Worm (Caenorhabditis elegans) whole organism, L4 larva: Measurements from ENCODE around the gene rcan-1.

Source experiments
- D1046.2 ChIP-seq: fragments of 200-800 bp; sonication (Bioruptor generic); IDR thresholded peaks from 2 replicates; pipeline ENCODE4 v1.3.6; 2022; ENCODE audit warnings: missing genetic modification characterization, missing compliant biosample characterization
- F37D6.2 ChIP-seq: sonication (generic microtip); optimal IDR thresholded peaks from 2 replicates; lab custom pipeline; 2016; ENCODE audit warnings: mild to moderate bottlenecking, missing genetic modification characterization, missing compliant biosample characterization
- F49E8.2 ChIP-seq: sonication (generic microtip); optimal IDR thresholded peaks from 2 replicates; lab custom pipeline; 2016; ENCODE audit warnings: missing compliant biosample characterization, mild to moderate bottlenecking, missing genetic modification characterization, borderline replicate concordance
- R02D3.7 ChIP-seq: fragments of 150-350 bp; sonication (generic microtip); optimal IDR thresholded peaks from 3 replicates; lab custom pipeline; 2014; ENCODE audit warnings: missing biosample characterization, missing genetic modification characterization
- T20F7.1 ChIP-seq: fragments of 200-800 bp; sonication (Bioruptor generic); optimal IDR thresholded peaks from 2 replicates; lab custom pipeline; 2018; ENCODE audit warnings: mild to moderate bottlenecking, missing genetic modification characterization, missing compliant biosample characterization
- T26A8.4 ChIP-seq: fragments of 200-800 bp; sonication (Bioruptor generic); IDR thresholded peaks from 2 replicates; pipeline ENCODE4 v1.3.6; 2022; ENCODE audit warnings: missing genetic modification characterization, missing compliant biosample characterization
- Y105C5A.15 ChIP-seq: fragments of 200-800 bp; sonication (Bioruptor generic); IDR thresholded peaks from 2 replicates; pipeline ENCODE4 v1.3.6; 2022; ENCODE audit warnings: missing genetic modification characterization, missing compliant biosample characterization
- Y48G9A.11 ChIP-seq: fragments of 200-800 bp; sonication (Bioruptor generic); IDR thresholded peaks from 2 replicates; pipeline ENCODE4 v1.3.6; 2022; ENCODE audit warnings: missing genetic modification reagents, missing genetic modification characterization, missing compliant biosample characterization
- Y75B8A.6 ChIP-seq: fragments of 200-800 bp; sonication (Bioruptor generic); IDR thresholded peaks from 2 replicates; pipeline ENCODE4 v1.3.6; 2022; ENCODE audit warnings: missing genetic modification reagents, missing genetic modification characterization, missing compliant biosample characterization
- ZK337.2 ChIP-seq: fragments of 200-800 bp; sonication (Bioruptor generic); IDR thresholded peaks from 2 replicates; pipeline ENCODE4 v1.3.6; 2022; ENCODE audit warnings: missing genetic modification reagents, missing genetic modification characterization, missing compliant biosample characterization
- ZK546.5 ChIP-seq, 2 experiments: sonication (generic microtip); optimal IDR thresholded peaks; 2 replicates each; lab custom pipeline; 2017; ENCODE audit warnings: missing biosample characterization in 2 of 2, missing genetic modification characterization in 2 of 2
- ama-1 ChIP-seq: fragments of 150-350 bp; optimal IDR thresholded peaks from 2 replicates; lab custom pipeline; 2014; ENCODE audit warnings: inconsistent platforms, mixed read lengths
- arid-1 ChIP-seq: fragments of 200-800 bp; sonication (Bioruptor generic); conservative IDR thresholded peaks from 2 replicates; pipeline ENCODE4 v1.3.6; 2022; ENCODE audit warnings: missing genetic modification reagents, missing genetic modification characterization, missing compliant biosample characterization
- cey-2 ChIP-seq: sonication (generic microtip); optimal IDR thresholded peaks from 3 replicates; lab custom pipeline; 2017; ENCODE audit warnings: missing genetic modification characterization, mild to moderate bottlenecking, missing compliant biosample characterization, antibody characterized with exemption, borderline replicate concordance; ENCODE audit not compliant: insufficient read depth
- daf-16 ChIP-seq, 3 experiments: sonication (generic microtip); optimal IDR thresholded peaks; 2 replicates each; lab custom pipeline; 2016 to 2017; ENCODE audit warnings: missing genetic modification characterization in 3 of 3, missing genetic modification reagents in 3 of 3, mild to moderate bottlenecking in 2 of 3, missing compliant biosample characterization in 2 of 3, missing biosample characterization in 1 of 3, moderate library complexity in 1 of 3
- daf-8 ChIP-seq: fragments of 200-800 bp; sonication (Bioruptor generic); IDR thresholded peaks from 2 replicates; pipeline ENCODE4 v1.3.6; 2022; ENCODE audit warnings: missing genetic modification characterization, missing compliant biosample characterization
- dmd-8 ChIP-seq: fragments of 200-800 bp; sonication (Bioruptor generic); IDR thresholded peaks from 2 replicates; pipeline ENCODE4 v1.3.6; 2022; ENCODE audit warnings: missing genetic modification characterization, missing compliant biosample characterization
- dmd-9 ChIP-seq: fragments of 200-800 bp; sonication (Bioruptor generic); IDR thresholded peaks from 2 replicates; pipeline ENCODE4 v1.3.6; 2022; ENCODE audit warnings: missing genetic modification reagents, missing genetic modification characterization, missing compliant biosample characterization
- dpl-1 ChIP-seq: fragments of 150-350 bp; optimal IDR thresholded peaks from 2 replicates; lab custom pipeline; 2014; ENCODE audit warnings: missing biosample characterization, missing genetic modification reagents, missing genetic modification characterization
- duxl-1 ChIP-seq: sonication (generic microtip); optimal IDR thresholded peaks from 2 replicates; lab custom pipeline; 2016; ENCODE audit warnings: mild to moderate bottlenecking, missing genetic modification characterization, moderate library complexity, missing compliant biosample characterization; ENCODE audit not compliant: poor library complexity
- dve-1 ChIP-seq: sonication (generic microtip); optimal IDR thresholded peaks from 2 replicates; lab custom pipeline; 2017; ENCODE audit warnings: antibody characterized with exemption, mild to moderate bottlenecking, missing genetic modification characterization, missing compliant biosample characterization; ENCODE audit not compliant: insufficient read depth
- gei-8 ChIP-seq: fragments of 200-800 bp; sonication (Bioruptor generic); optimal IDR thresholded peaks from 2 replicates; lab custom pipeline; 2018; ENCODE audit warnings: mild to moderate bottlenecking, missing genetic modification characterization, missing compliant biosample characterization
- hif-1 ChIP-seq, 2 experiments: sonication (generic microtip); optimal IDR thresholded peaks; 2 replicates each; lab custom pipeline; 2016 to 2017; ENCODE audit warnings: missing compliant biosample characterization in 2 of 2, missing genetic modification characterization in 2 of 2, missing genetic modification reagents in 2 of 2, missing genotype in 2 of 2, mild to moderate bottlenecking in 1 of 2
- jun-1 ChIP-seq: fragments of 150-350 bp; optimal IDR thresholded peaks from 2 replicates; lab custom pipeline; 2014; ENCODE audit warnings: missing biosample characterization, missing genetic modification reagents, missing genetic modification characterization
- lim-7 ChIP-seq: fragments of 200-800 bp; sonication (Bioruptor generic); IDR thresholded peaks from 2 replicates; pipeline ENCODE4 v1.3.6; 2022; ENCODE audit warnings: missing genetic modification characterization, missing compliant biosample characterization
- lin-15B ChIP-seq: fragments of 150-350 bp; sonication (generic microtip); optimal IDR thresholded peaks from 3 replicates; lab custom pipeline; 2014; ENCODE audit warnings: missing biosample characterization, missing genetic modification characterization
- lin-29 ChIP-seq: fragments of 200-800 bp; sonication (Bioruptor generic); IDR thresholded peaks from 2 replicates; pipeline ENCODE4 v1.3.6; 2022; ENCODE audit warnings: missing genetic modification reagents, missing genetic modification characterization, missing compliant biosample characterization
- lsy-2 ChIP-seq, 2 experiments: fragments of 150-350 bp in 1 of 2; sonication (generic microtip) in 1 of 2; optimal IDR thresholded peaks; 2 replicates each; lab custom pipeline; 2014 to 2017; ENCODE audit warnings: missing biosample characterization in 2 of 2, missing genetic modification characterization in 2 of 2
- mep-1 ChIP-seq: fragments of 150-350 bp; sonication (generic microtip); optimal IDR thresholded peaks from 3 replicates; lab custom pipeline; 2014; ENCODE audit warnings: missing biosample characterization, missing genetic modification characterization
- mes-2 ChIP-seq: sonication (generic microtip); optimal IDR thresholded peaks from 2 replicates; lab custom pipeline; 2016; ENCODE audit warnings: missing genotype, mild to moderate bottlenecking, missing genetic modification characterization, missing compliant biosample characterization; ENCODE audit not compliant: poor library complexity, severe bottlenecking
- nhr-111 ChIP-seq: fragments of 200-800 bp; sonication (Bioruptor generic); optimal IDR thresholded peaks from 2 replicates; lab custom pipeline; 2018; ENCODE audit warnings: mild to moderate bottlenecking, missing genetic modification characterization, missing compliant biosample characterization
- nhr-25 ChIP-seq: sonication (generic microtip); optimal IDR thresholded peaks from 2 replicates; lab custom pipeline; 2017; ENCODE audit warnings: missing genetic modification characterization, mild to moderate bottlenecking, missing compliant biosample characterization, antibody characterized with exemption, moderate library complexity, borderline replicate concordance; ENCODE audit not compliant: insufficient read depth
- nhr-41 ChIP-seq: fragments of 200-800 bp; sonication (Bioruptor generic); IDR thresholded peaks from 2 replicates; pipeline ENCODE4 v1.3.6; 2022; ENCODE audit warnings: missing genetic modification reagents, missing genetic modification characterization, missing compliant biosample characterization
- nhr-42 ChIP-seq: fragments of 200-800 bp; sonication (Bioruptor generic); IDR thresholded peaks from 2 replicates; pipeline ENCODE4 v1.3.6; 2022; ENCODE audit warnings: missing genetic modification characterization, missing compliant biosample characterization
- nhr-48 ChIP-seq: sonication (generic microtip); optimal IDR thresholded peaks from 2 replicates; lab custom pipeline; 2016; ENCODE audit warnings: mild to moderate bottlenecking, missing genetic modification characterization, missing compliant biosample characterization
- pqm-1 ChIP-seq: sonication (generic microtip); optimal IDR thresholded peaks from 2 replicates; lab custom pipeline; 2017; ENCODE audit warnings: missing biosample characterization, missing genetic modification characterization
- saeg-2 ChIP-seq: fragments of 200-800 bp; sonication (Bioruptor generic); IDR thresholded peaks from 2 replicates; pipeline ENCODE4 v1.3.6; 2022; ENCODE audit warnings: missing genetic modification reagents, missing genetic modification characterization, missing compliant biosample characterization
- sdz-12 ChIP-seq: fragments of 200-800 bp; sonication (Bioruptor generic); optimal IDR thresholded peaks from 2 replicates; lab custom pipeline; 2018; ENCODE audit warnings: mild to moderate bottlenecking, missing genetic modification characterization, missing compliant biosample characterization
- skn-1 ChIP-seq: fragments of 150-350 bp; optimal IDR thresholded peaks from 2 replicates; lab custom pipeline; 2014; ENCODE audit warnings: missing biosample characterization, missing genetic modification characterization
- snpc-4 ChIP-seq: fragments of 150-350 bp; optimal IDR thresholded peaks from 2 replicates; lab custom pipeline; 2014; ENCODE audit warnings: missing biosample characterization, missing genetic modification characterization
- spr-3 ChIP-seq: fragments of 200-800 bp; sonication (Bioruptor generic); optimal IDR thresholded peaks from 2 replicates; lab custom pipeline; 2018; ENCODE audit warnings: mild to moderate bottlenecking, missing genetic modification characterization, missing compliant biosample characterization
- vab-7 ChIP-seq: fragments of 200-800 bp; sonication (Bioruptor generic); IDR thresholded peaks from 2 replicates; pipeline ENCODE4 v1.3.6; 2022; ENCODE audit warnings: missing genetic modification reagents, missing genetic modification characterization, missing compliant biosample characterization
- zag-1 ChIP-seq: fragments of 150-350 bp; optimal IDR thresholded peaks from 2 replicates; lab custom pipeline; 2014; ENCODE audit warnings: missing biosample characterization, missing genetic modification characterization
- zfp-3 ChIP-seq: fragments of 200-800 bp; sonication (Bioruptor generic); conservative IDR thresholded peaks from 2 replicates; pipeline ENCODE4 v1.3.6; 2022; ENCODE audit warnings: missing genetic modification reagents, missing genetic modification characterization, missing compliant biosample characterization
- zip-11 ChIP-seq: fragments of 200-800 bp; sonication (Bioruptor generic); IDR thresholded peaks from 2 replicates; pipeline ENCODE4 v1.3.6; 2022; ENCODE audit warnings: missing genetic modification characterization, missing compliant biosample characterization
- ztf-11 ChIP-seq: fragments of 150-350 bp; optimal IDR thresholded peaks from 2 replicates; lab custom pipeline; 2014; ENCODE audit warnings: missing biosample characterization, missing genetic modification characterization

rcan-1 gene

ce11 chrIII:5727827-5728226 is 43.9 kb upstream of the rcan-1 start, which contains the start of gene egg-1 (continued):
- TF ChIP-seq duxl-1 (tag; lab: Kevin White, UChicago) = no peak
- no peak for TF ChIP-seq daf-16 (GFP tag; optimal IDR thresholded peaks at IDR 0.05; lab: Kevin White, UChicago)
- no peak for TF ChIP-seq daf-16 (tag; optimal IDR thresholded peaks at IDR 0.05; lab: Kevin White, UChicago)
- TF ChIP-seq sdz-12 (GFP tag; lab: Kevin White, UChicago) = no peak
- no peak for TF ChIP-seq zfp-3 (GFP tag; lab: Robert Waterston, UW)
- no peak for TF ChIP-seq T26A8.4 (GFP tag; lab: Robert Waterston, UW)
- no peak for TF ChIP-seq skn-1
- no peak for TF ChIP-seq nhr-41
- peak; percentile 91 for TF ChIP-seq F49E8.2 (tag; lab: Kevin White, UChicago)
- peak; percentile 78 for TF ChIP-seq Y48G9A.11
- no peak for TF ChIP-seq vab-7 (GFP tag; lab: Robert Waterston, UW)
- TF ChIP-seq Y105C5A.15 (GFP tag; lab: Robert Waterston, UW) = no peak
- TF ChIP-seq snpc-4 (tag; lab: Kevin White, UChicago) = no peak
- TF ChIP-seq daf-8 = no peak

DNA sequence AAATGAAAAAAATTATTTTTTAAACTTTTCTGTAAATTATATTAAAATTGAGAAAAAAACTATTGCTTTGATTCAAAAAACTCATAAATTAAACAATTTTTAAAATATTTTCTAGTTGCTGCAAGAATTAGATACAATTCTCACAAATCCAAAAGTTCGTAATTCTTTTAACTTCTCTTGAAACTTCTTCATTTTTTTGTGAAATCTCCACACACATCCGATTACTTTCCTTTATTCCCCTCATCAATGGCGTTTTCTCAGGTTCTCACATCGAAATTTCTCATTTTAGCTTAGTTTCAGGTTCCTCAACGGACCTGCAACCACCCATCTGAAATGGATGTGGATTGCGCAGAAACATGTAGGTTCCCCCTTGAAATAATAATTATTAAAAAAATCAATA is 38.7 kb upstream of the rcan-1 start, which contains the start of gene wrm-1:
wrm-1 (plus strand) TSS at position 301 of the 400 bp plus-strand sequence.
- TF ChIP-seq mes-2 (tag; lab: Kevin White, UChicago) (no peak), dmd-8 (no peak), nhr-111 (GFP tag; lab: Kevin White, UChicago) (no peak)
- TF ChIP-seq, all 104 proteins: peak for 0

ce11 chrIII:5721888-5722287 is 38.0 kb upstream of the rcan-1 start:
- no peak for TF ChIP-seq F37D6.2
- peak; percentile 89 for TF ChIP-seq ZK337.2 (GFP tag; lab: Robert Waterston, UW)
- no peak for TF ChIP-seq saeg-2 (GFP tag; lab: Robert Waterston, UW)
- TF ChIP-seq D1046.2 (GFP tag; lab: Robert Waterston, UW) = no peak
- no peak for TF ChIP-seq lin-15B (tag; lab: Kevin White, UChicago)
- TF ChIP-seq ztf-11 (tag; lab: Kevin White, UChicago) = no peak
- peak; percentile 98 for TF ChIP-seq mes-2 (tag; lab: Kevin White, UChicago)
- TF ChIP-seq arid-1 (GFP tag; lab: Robert Waterston, UW) = peak; percentile 56; the same call in 1 of the 2 replicates
- no peak for TF ChIP-seq spr-3 (GFP tag; lab: Kevin White, UChicago)
- no peak for TF ChIP-seq nhr-25 (tag; lab: Kevin White, UChicago)
- TF ChIP-seq ama-1 = no peak
- no peak for TF ChIP-seq zag-1 (tag; lab: Kevin White, UChicago)
- TF ChIP-seq dve-1 (tag; lab: Kevin White, UChicago) = peak; percentile 94
- no peak for TF ChIP-seq ZK546.5 (tag; optimal IDR thresholded peaks at IDR 0.05; lab: Kevin White, UChicago)
- peak; percentile 66 for TF ChIP-seq T26A8.4 (GFP tag; lab: Robert Waterston, UW)
- TF ChIP-seq jun-1 (tag; lab: Kevin White, UChicago) = no peak
- TF ChIP-seq T20F7.1 (GFP tag; lab: Kevin White, UChicago) = no peak
- no peak for TF ChIP-seq zip-11
- peak; percentile 63 for TF ChIP-seq nhr-48 (tag; lab: Kevin White, UChicago)
- no peak for TF ChIP-seq sdz-12 (GFP tag; lab: Kevin White, UChicago)
- TF ChIP-seq nhr-42 = no peak
- TF ChIP-seq lsy-2 (tag; optimal IDR thresholded peaks at IDR 0.05; lab: Kevin White, UChicago) = peak in 1 of 2 experiments; percentile 81
- TF ChIP-seq Y48G9A.11 = peak; percentile 36; the same call in 1 of the 2 replicates
- TF ChIP-seq Y75B8A.6 (GFP tag; lab: Robert Waterston, UW) = no peak
- TF ChIP-seq mep-1 (tag; lab: Kevin White, UChicago) = peak; percentile 58
- TF ChIP-seq dpl-1 (GFP tag; lab: Kevin White, UChicago) = peak; percentile 93
- no peak for TF ChIP-seq lin-29 (GFP tag; lab: Robert Waterston, UW)
- 0 out of 2 replicates have a peak, but pooled peaks have one; percentile 19 for TF ChIP-seq dmd-9
- peak in 1 of 2 experiments; percentile 88 for TF ChIP-seq hif-1 (tag; optimal IDR thresholded peaks at IDR 0.05; lab: Kevin White, UChicago)
- no peak for TF ChIP-seq gei-8 (GFP tag; lab: Kevin White, UChicago)
- TF ChIP-seq R02D3.7 (tag; lab: Kevin White, UChicago) = no peak
- TF ChIP-seq lim-7 = no peak
- TF ChIP-seq pqm-1 = peak; percentile 59
- no peak for TF ChIP-seq cey-2 (tag; lab: Kevin White, UChicago)
- no peak for TF ChIP-seq nhr-111 (GFP tag; lab: Kevin White, UChicago)
